Worm (Caenorhabditis elegans) whole organism, young adult: ENCODE measurements around the gene M176.16.

ENCODE experiments used
- B0035.1 ChIP-seq: sonication (generic microtip); optimal IDR thresholded peaks from 2 replicates; lab custom pipeline; 2016; ENCODE audit warnings: missing genetic modification characterization, mild to moderate bottlenecking, missing compliant biosample characterization, missing genotype, missing genetic modification reagents
- C06A6.2 ChIP-seq: fragments of 200-800 bp; sonication (Bioruptor generic); conservative IDR thresholded peaks from 2 replicates; pipeline ENCODE4 v1.3.6; 2022; ENCODE audit warnings: missing genetic modification characterization, missing compliant biosample characterization
- F10E7.11 ChIP-seq: sonication (generic microtip); optimal IDR thresholded peaks from 2 replicates; lab custom pipeline; 2017; ENCODE audit warnings: mild to moderate bottlenecking, missing genetic modification characterization, moderate library complexity, missing compliant biosample characterization
- F23B12.7 ChIP-seq: sonication (generic microtip); optimal IDR thresholded peaks from 2 replicates; lab custom pipeline; 2017; ENCODE audit warnings: missing genetic modification characterization, mild to moderate bottlenecking, missing compliant biosample characterization, antibody characterized with exemption, moderate library complexity; ENCODE audit not compliant: insufficient read depth
- F33H1.4 ChIP-seq: fragments of 200-800 bp; sonication (Bioruptor generic); IDR thresholded peaks from 2 replicates; pipeline ENCODE4 v1.3.6; 2022; ENCODE audit warnings: missing genetic modification reagents, missing genetic modification characterization, missing compliant biosample characterization
- F37B4.10 ChIP-seq: fragments of 200-800 bp; sonication (Bioruptor generic); IDR thresholded peaks from 2 replicates; pipeline ENCODE4 v1.3.6; 2022; ENCODE audit warnings: missing genetic modification characterization, missing compliant biosample characterization
- Y53F4B.3 ChIP-seq: fragments of 200-800 bp; sonication (Bioruptor generic); IDR thresholded peaks from 2 replicates; pipeline ENCODE4 v1.3.6; 2022; ENCODE audit warnings: missing genetic modification reagents, missing genetic modification characterization, missing compliant biosample characterization
- ZK185.1 ChIP-seq: sonication (generic microtip); optimal IDR thresholded peaks from 2 replicates; lab custom pipeline; 2016; ENCODE audit warnings: mild to moderate bottlenecking, missing genetic modification characterization, missing compliant biosample characterization; ENCODE audit not compliant: poor library complexity, severe bottlenecking
- ama-1 ChIP-seq, 3 experiments: fragments of 150-350 bp in 1 of 3; sonication (generic microtip) in 2 of 3; optimal IDR thresholded peaks; 2 replicates each; lab custom pipeline; 2014 to 2018; ENCODE audit warnings: missing biosample characterization in 2 of 3, missing genetic modification characterization in 2 of 3, missing genetic modification reagents in 2 of 3
- bed-1 ChIP-seq: fragments of 200-800 bp; sonication (Bioruptor generic); IDR thresholded peaks from 2 replicates; pipeline ENCODE4 v1.3.6; 2022; ENCODE audit warnings: missing genetic modification reagents, missing genetic modification characterization, missing compliant biosample characterization
- bed-2 ChIP-seq: fragments of 200-800 bp; sonication (Bioruptor generic); IDR thresholded peaks from 2 replicates; pipeline ENCODE4 v1.3.6; 2022; ENCODE audit warnings: missing genetic modification reagents, missing genetic modification characterization, missing compliant biosample characterization
- ccch-3 ChIP-seq: fragments of 200-800 bp; sonication (Bioruptor generic); optimal IDR thresholded peaks from 2 replicates; lab custom pipeline; 2018; ENCODE audit warnings: mild to moderate bottlenecking, missing genetic modification characterization, missing compliant biosample characterization
- ceh-27 ChIP-seq: fragments of 200-800 bp; sonication (Bioruptor generic); optimal IDR thresholded peaks from 2 replicates; lab custom pipeline; 2018; ENCODE audit warnings: mild to moderate bottlenecking, missing genetic modification characterization, moderate library complexity, missing compliant biosample characterization
- ceh-40 ChIP-seq: fragments of 200-800 bp; sonication (Bioruptor generic); IDR thresholded peaks from 2 replicates; pipeline ENCODE4 v1.3.6; 2022; ENCODE audit warnings: missing genetic modification characterization, missing compliant biosample characterization
- dox-1 ChIP-seq: fragments of 200-800 bp; sonication (Bioruptor generic); IDR thresholded peaks from 2 replicates; pipeline ENCODE4 v1.3.6; 2022; ENCODE audit warnings: missing genetic modification reagents, missing genetic modification characterization, missing compliant biosample characterization
- ets-4 ChIP-seq: fragments of 200-800 bp; sonication (Bioruptor generic); optimal IDR thresholded peaks from 2 replicates; lab custom pipeline; 2018; ENCODE audit warnings: mild to moderate bottlenecking, missing genetic modification characterization, missing compliant biosample characterization
- fkh-3 ChIP-seq: sonication (generic microtip); optimal IDR thresholded peaks from 2 replicates; lab custom pipeline; 2016; ENCODE audit warnings: mild to moderate bottlenecking, missing genetic modification characterization, missing compliant biosample characterization
- gei-17 ChIP-seq: fragments of 200-800 bp; sonication (Bioruptor generic); optimal IDR thresholded peaks from 2 replicates; lab custom pipeline; 2018; ENCODE audit warnings: mild to moderate bottlenecking, missing genetic modification characterization, missing compliant biosample characterization
- let-526 ChIP-seq: fragments of 200-800 bp; sonication (Bioruptor generic); IDR thresholded peaks from 2 replicates; pipeline ENCODE4 v1.3.6; 2022; ENCODE audit warnings: missing genetic modification reagents, missing genetic modification characterization, missing compliant biosample characterization
- lin-35 ChIP-seq, 3 experiments: fragments of 150-350 bp in 2 of 3; sonication (generic microtip) in 1 of 3; optimal IDR thresholded peaks; 2 replicates each; lab custom pipeline; 2014 to 2018; ENCODE audit warnings: missing biosample characterization in 3 of 3, missing genetic modification characterization in 3 of 3, missing genetic modification reagents in 3 of 3
- madf-6 ChIP-seq: fragments of 200-800 bp; sonication (Bioruptor generic); IDR thresholded peaks from 2 replicates; pipeline ENCODE4 v1.3.6; 2022; ENCODE audit warnings: missing genetic modification reagents, missing genetic modification characterization, missing compliant biosample characterization
- nhr-120 ChIP-seq: fragments of 200-800 bp; sonication (Bioruptor generic); IDR thresholded peaks from 2 replicates; pipeline ENCODE4 v1.3.6; 2022; ENCODE audit warnings: missing genetic modification characterization, missing compliant biosample characterization
- nhr-80 ChIP-seq: sonication (generic microtip); optimal IDR thresholded peaks from 2 replicates; lab custom pipeline; 2016; ENCODE audit warnings: missing genetic modification characterization, missing compliant biosample characterization
- nhr-90 ChIP-seq: sonication (generic microtip); optimal IDR thresholded peaks from 2 replicates; lab custom pipeline; 2016; ENCODE audit warnings: missing genotype, mild to moderate bottlenecking, missing genetic modification characterization, missing compliant biosample characterization
- pbrm-1 ChIP-seq: fragments of 200-800 bp; sonication (Bioruptor generic); IDR thresholded peaks from 2 replicates; pipeline ENCODE4 v1.3.6; 2022; ENCODE audit warnings: missing genetic modification reagents, missing genetic modification characterization, missing compliant biosample characterization
- rcor-1 ChIP-seq: fragments of 200-800 bp; sonication (Bioruptor generic); IDR thresholded peaks from 2 replicates; pipeline ENCODE4 v1.3.6; 2022; ENCODE audit warnings: missing genetic modification reagents, missing genetic modification characterization, missing compliant biosample characterization
- sea-2 ChIP-seq: fragments of 200-800 bp; sonication (Bioruptor generic); IDR thresholded peaks from 2 replicates; pipeline ENCODE4 v1.3.6; 2022; ENCODE audit warnings: missing genetic modification characterization, missing compliant biosample characterization
- snpc-1.3 ChIP-seq: sonication (generic microtip); optimal IDR thresholded peaks from 2 replicates; lab custom pipeline; 2017; ENCODE audit warnings: missing genetic modification characterization, mild to moderate bottlenecking, missing compliant biosample characterization, antibody characterized with exemption, moderate library complexity, missing genotype, missing genetic modification reagents; ENCODE audit not compliant: insufficient read depth
- tbp1 ChIP-seq: fragments of 200-800 bp; sonication (Bioruptor generic); optimal IDR thresholded peaks from 2 replicates; lab custom pipeline; 2018; ENCODE audit warnings: mild to moderate bottlenecking, missing genetic modification characterization, missing compliant biosample characterization
- tlf-1 ChIP-seq: fragments of 200-800 bp; sonication (Bioruptor generic); optimal IDR thresholded peaks from 2 replicates; lab custom pipeline; 2018; ENCODE audit warnings: mild to moderate bottlenecking, missing genetic modification characterization, missing compliant biosample characterization
- unc-130 ChIP-seq: sonication (generic microtip); optimal IDR thresholded peaks from 2 replicates; lab custom pipeline; 2016; ENCODE audit warnings: missing genetic modification reagents, missing genetic modification characterization, missing compliant biosample characterization
- unc-62 ChIP-seq: fragments of 150-350 bp; optimal IDR thresholded peaks from 2 replicates; lab custom pipeline; 2014; ENCODE audit warnings: missing biosample characterization, missing genetic modification reagents, missing genetic modification characterization
- zim-3 ChIP-seq: sonication (generic microtip); optimal IDR thresholded peaks from 2 replicates; lab custom pipeline; 2017; ENCODE audit warnings: mild to moderate bottlenecking, missing genetic modification characterization, moderate library complexity, missing compliant biosample characterization
- ztf-22 ChIP-seq: fragments of 200-800 bp; sonication (Bioruptor generic); optimal IDR thresholded peaks from 2 replicates; lab custom pipeline; 2018; ENCODE audit warnings: mild to moderate bottlenecking, missing genetic modification characterization, moderate library complexity, missing compliant biosample characterization
- ztf-25 ChIP-seq: fragments of 200-800 bp; sonication (Bioruptor generic); IDR thresholded peaks from 2 replicates; pipeline ENCODE4 v1.3.6; 2022; ENCODE audit warnings: missing genetic modification reagents, missing genetic modification characterization, missing compliant biosample characterization
- ztf-28 ChIP-seq: fragments of 200-800 bp; sonication (Bioruptor generic); IDR thresholded peaks from 2 replicates; pipeline ENCODE4 v1.3.6; 2022; ENCODE audit warnings: missing genetic modification reagents, missing genetic modification characterization, missing compliant biosample characterization

The M176.16 gene

DNA sequence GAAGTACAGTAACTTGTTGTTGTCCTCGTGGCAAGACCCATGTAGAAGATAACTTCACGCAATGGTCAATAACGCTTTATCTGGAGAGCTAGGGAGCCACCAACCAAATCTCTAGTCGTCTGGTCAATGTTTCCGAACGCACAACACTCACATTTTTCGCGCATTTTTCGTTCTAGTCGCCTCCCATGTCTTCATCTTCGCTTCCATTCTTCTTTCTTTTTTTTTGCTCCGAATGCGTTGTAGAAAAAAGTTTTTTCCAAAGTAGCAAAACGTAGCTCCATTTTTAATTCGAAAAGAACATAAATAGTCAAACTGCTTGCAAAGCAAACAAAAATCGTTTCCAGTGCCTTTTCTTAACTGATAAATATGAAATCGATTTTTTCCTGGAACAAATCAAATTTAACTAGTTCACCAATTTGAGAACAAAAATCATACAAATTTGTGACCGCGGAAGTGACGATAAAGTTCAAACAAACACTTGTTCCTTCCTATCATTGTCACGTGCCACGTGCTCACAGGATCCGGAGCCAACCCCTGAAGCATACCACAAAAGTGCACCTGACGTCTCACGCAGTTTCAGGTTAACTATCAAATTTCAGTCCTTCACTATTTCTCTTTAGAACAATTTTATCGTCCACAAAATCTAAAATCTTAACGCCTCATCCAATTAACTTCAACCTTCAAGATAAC, 671 bp downstream of the M176.16 start:
- TF ChIP-seq bed-2 (GFP tag; lab: Robert Waterston, UW) = no peak
- peak; percentile 28 for TF ChIP-seq nhr-80 (tag; lab: Kevin White, UChicago)
- no peak for TF ChIP-seq unc-62 (GFP tag; lab: Kevin White, UChicago)
- no peak for TF ChIP-seq nhr-90 (tag; lab: Kevin White, UChicago)
- TF ChIP-seq, all 124 proteins: peak for 1

DNA sequence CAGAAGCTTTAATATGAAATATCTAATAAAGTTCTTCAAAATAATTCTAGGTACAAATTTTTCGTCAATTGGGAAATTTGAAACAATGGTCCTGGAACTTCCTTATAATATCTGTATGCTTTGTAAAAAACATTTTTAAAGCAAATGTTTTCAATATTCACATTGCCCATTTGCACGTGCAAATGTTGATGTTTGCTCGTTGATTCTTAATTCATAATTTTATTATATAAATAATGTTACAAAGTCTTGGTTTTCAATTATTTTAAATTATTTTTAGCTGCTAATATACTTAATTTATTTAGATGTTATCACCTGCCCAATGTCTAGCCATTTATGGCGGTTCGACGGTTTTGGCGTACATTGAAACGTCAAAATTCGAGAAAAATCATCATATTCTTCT, 3.7 kb downstream of the M176.16 start, which contains the start of gene M176.11:
M176.11 (plus strand) TSS at position 301 of the 400 bp plus-strand sequence.
- no peak for TF ChIP-seq F37B4.10 (GFP tag; lab: Robert Waterston, UW)

DNA sequence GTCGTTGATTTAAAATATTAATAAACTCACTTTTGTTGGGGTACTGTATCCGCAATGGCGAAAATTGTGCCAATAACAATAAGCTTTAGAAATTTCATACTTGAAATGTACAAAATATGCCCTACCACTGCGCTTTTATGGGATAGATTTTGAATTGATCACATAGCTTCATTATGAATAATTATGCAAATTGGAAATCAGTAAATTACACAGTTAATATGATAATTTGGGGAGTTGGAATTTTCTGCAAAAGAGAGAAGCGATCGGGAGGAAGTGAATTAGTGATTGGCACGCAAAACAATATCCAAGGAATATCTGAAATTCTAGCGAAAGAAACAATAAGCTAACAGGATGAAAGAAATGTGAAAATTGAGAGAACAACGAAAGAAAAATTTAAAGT, 7.8 kb downstream of the M176.16 start, which contains the start of gene M176.10:
M176.10 (minus strand) TSS at position 101 of the 400 bp plus-strand sequence.
- TF ChIP-seq tlf-1 (GFP tag; lab: Kevin White, UChicago) (no peak), ztf-28 (GFP tag; lab: Robert Waterston, UW) (no peak), ceh-40 (GFP tag; lab: Robert Waterston, UW) (no peak), tbp1 (no peak), let-526 (GFP tag; lab: Robert Waterston, UW) (no peak), bed-1 (GFP tag; lab: Robert Waterston, UW) (no peak), sea-2 (no peak), gei-17 (no peak), madf-6 (GFP tag; lab: Robert Waterston, UW) (no peak), zim-3 (tag; lab: Kevin White, UChicago) (no peak), rcor-1 (GFP tag; lab: Robert Waterston, UW) (no peak), nhr-120 (no peak), ets-4 (GFP tag; lab: Kevin White, UChicago) (no peak)

DNA sequence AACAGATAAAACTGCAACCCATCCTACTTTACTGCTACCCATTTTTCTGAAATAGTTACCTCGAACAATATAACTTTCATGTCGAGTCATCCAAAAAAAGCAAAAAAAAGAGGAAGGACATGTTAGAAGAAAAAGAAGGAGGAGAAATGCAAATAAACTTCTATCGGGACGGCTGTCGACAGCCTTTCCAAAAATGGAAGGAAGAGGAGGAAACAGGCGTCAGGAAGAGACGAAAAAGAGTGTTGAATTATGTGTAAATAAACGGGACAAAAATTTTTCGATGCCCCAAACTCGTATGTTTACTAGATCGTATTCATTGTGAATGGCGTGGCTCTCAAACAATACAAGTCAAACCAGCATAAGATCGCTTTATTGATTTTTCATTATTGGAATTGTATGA, 9.3 kb downstream of the M176.16 start, which contains the start of gene M176.5:
M176.5 (minus strand) TSS at position 101 of the 400 bp plus-strand sequence.
- TF ChIP-seq ZK185.1 (tag; lab: Kevin White, UChicago) (no peak), ceh-27 (GFP tag; lab: Kevin White, UChicago) (no peak), ztf-22 (GFP tag; lab: Kevin White, UChicago) (no peak), snpc-1.3 (tag; lab: Kevin White, UChicago) (no peak), gei-17 (no peak), F10E7.11 (tag; lab: Kevin White, UChicago) (no peak), ztf-25 (GFP tag; lab: Robert Waterston, UW) (no peak), F23B12.7 (tag; lab: Kevin White, UChicago) (no peak), B0035.1 (tag; lab: Kevin White, UChicago) (no peak), Y53F4B.3 (no peak), dox-1 (GFP tag; lab: Robert Waterston, UW) (no peak)

DNA sequence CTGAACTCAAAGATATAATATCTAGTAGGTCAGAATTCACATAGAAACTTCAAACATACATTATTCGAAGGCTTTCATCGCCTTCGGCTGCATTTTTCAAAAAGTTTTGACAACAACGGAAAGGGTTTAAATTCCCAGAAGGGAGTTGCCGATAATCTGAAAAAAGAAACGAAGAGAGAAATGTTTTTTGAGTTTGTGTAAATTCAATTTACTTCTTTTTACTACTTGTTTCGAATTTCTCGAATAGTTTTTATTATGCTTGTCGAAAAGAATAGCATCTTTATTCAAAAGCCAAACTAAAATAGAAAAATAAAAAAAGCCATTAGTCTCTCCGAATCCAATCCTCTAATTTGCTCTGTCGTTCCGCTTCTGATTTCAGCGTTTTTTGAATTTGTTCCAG, 12.8 kb downstream of the M176.16 start:
- TF ChIP-seq F33H1.4 (GFP tag; lab: Robert Waterston, UW) (no peak), ccch-3 (no peak), pbrm-1 (GFP tag; lab: Robert Waterston, UW) (no peak), fkh-3 (no peak), ztf-22 (GFP tag; lab: Kevin White, UChicago) (no peak), ceh-27 (GFP tag; lab: Kevin White, UChicago) (no peak), let-526 (GFP tag; lab: Robert Waterston, UW) (no peak), C06A6.2 (GFP tag; lab: Robert Waterston, UW) (no peak), tbp1 (no peak), ets-4 (GFP tag; lab: Kevin White, UChicago) (no peak), ama-1 (optimal IDR thresholded peaks at IDR 0.05; lab: Kevin White, UChicago) (no peak), ama-1 (GFP tag; optimal IDR thresholded peaks at IDR 0.05; lab: Kevin White, UChicago) (no peak), lin-35 (GFP tag; optimal IDR thresholded peaks at IDR 0.05; lab: Kevin White, UChicago) (no peak), F23B12.7 (tag; lab: Kevin White, UChicago) (no peak), unc-130 (GFP tag; lab: Kevin White, UChicago) (no peak), F37B4.10 (GFP tag; lab: Robert Waterston, UW) (no peak)
